Worm (Caenorhabditis elegans) whole organism, L4/young adult: ENCODE results near the gene bath-7.

Source experiments
- W03F9.2 ChIP-seq: fragments of 150-350 bp; optimal IDR thresholded peaks from 2 replicates; lab custom pipeline; 2014; ENCODE audit warnings: missing biosample characterization, missing genetic modification characterization
- dao-5 ChIP-seq: sonication (generic microtip); optimal IDR thresholded peaks from 2 replicates; lab custom pipeline; 2016; ENCODE audit warnings: missing genotype, missing genetic modification characterization, moderate library complexity, missing compliant biosample characterization
- him-1 ChIP-seq: sonication (generic microtip); optimal IDR thresholded peaks from 2 replicates; lab custom pipeline; 2016; ENCODE audit warnings: missing genotype, missing genetic modification reagents, missing genetic modification characterization, missing compliant biosample characterization

DNA sequence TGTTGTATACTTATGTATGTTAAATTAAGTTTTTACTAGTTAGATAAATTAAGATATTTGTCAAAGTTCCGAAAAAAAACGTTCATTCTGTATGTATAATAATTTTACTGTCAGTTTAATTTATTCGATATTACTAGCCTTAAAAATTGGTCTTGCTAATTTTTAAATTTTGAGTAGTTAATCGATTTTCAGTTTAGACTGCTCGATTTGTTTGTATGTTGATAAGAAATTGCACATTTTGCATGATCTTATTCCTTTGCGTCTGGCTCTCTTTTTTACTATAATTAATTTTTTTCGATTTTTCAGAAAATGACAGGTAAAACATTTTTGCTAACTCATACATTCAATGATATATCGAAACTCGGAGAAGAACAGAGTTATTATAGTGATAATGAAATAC lies 21.0 kb downstream of the bath-7 start, which contains the start of gene math-24:
- no peak for TF ChIP-seq him-1
- no peak for TF ChIP-seq W03F9.2 (tag; lab: Kevin White, UChicago)
- no peak for TF ChIP-seq dao-5
